Worm (Caenorhabditis elegans): Measurements from ENCODE around the gene best-12.

DNA sequence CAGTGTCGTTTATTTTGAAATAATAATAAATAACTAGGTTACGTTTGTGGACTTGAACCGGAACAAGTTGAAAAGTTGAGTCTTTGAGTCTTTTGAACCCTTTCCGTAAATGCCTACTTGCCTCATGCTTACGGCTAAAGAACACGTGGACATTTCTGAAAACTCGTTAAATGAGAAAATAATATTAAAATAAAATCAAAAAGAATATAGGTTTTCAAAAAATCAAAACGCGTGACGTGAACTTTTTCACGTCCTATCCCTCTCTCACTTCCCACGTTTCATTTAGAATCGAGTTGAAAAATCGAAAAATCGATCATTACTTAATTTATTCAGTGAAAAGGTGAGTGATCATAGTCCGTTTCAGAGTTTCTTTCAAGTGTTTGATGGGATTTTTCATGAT is at the start of gene best-12:
- TF ChIP-seq rnt-1 (tag; optimal IDR thresholded peaks at IDR 0.05) (no peak), pqm-1 (tag; optimal IDR thresholded peaks at IDR 0.05) (no peak), elt-2 (tag; optimal IDR thresholded peaks at IDR 0.05) (no peak), madf-2 (tag; optimal IDR thresholded peaks at IDR 0.05) (no peak), tbx-7 (tag; optimal IDR thresholded peaks at IDR 0.05) (no peak), C38D4.7 (GFP tag; optimal IDR thresholded peaks at IDR 0.05) (no peak)

Measured in whole organism, late embryonic.